Fruit fly (Drosophila melanogaster) whole organism: Measurements from ENCODE around the gene CG10026.

ENCODE experiments used
- CG8478 ChIP-seq: fragments of >200 bp; optimal IDR thresholded peaks from 2 replicates; lab custom pipeline; 2018; ENCODE audit warnings: inconsistent platforms
- Dll ChIP-seq: fragments of >200 bp; optimal IDR thresholded peaks from 2 replicates; lab custom pipeline; 2017
- EcR ChIP-seq, 2 experiments: fragments of >200 bp; optimal IDR thresholded peaks; 2 replicates each; lab custom pipeline; 2017; ENCODE audit warnings: missing biosample characterization in 2 of 2, missing genetic modification characterization in 2 of 2, missing genetic modification reagents in 2 of 2
- pan ChIP-seq: fragments of >200 bp; optimal IDR thresholded peaks from 2 replicates; lab custom pipeline; 2017
- psq ChIP-seq: fragments of >200 bp; optimal IDR thresholded peaks from 2 replicates; lab custom pipeline; 2017
- usp ChIP-seq: fragments of >200 bp; optimal IDR thresholded peaks from 2 replicates; lab custom pipeline; 2017; ENCODE audit warnings: missing biosample characterization, missing genetic modification characterization, mixed read lengths

The CG10026 gene

DNA sequence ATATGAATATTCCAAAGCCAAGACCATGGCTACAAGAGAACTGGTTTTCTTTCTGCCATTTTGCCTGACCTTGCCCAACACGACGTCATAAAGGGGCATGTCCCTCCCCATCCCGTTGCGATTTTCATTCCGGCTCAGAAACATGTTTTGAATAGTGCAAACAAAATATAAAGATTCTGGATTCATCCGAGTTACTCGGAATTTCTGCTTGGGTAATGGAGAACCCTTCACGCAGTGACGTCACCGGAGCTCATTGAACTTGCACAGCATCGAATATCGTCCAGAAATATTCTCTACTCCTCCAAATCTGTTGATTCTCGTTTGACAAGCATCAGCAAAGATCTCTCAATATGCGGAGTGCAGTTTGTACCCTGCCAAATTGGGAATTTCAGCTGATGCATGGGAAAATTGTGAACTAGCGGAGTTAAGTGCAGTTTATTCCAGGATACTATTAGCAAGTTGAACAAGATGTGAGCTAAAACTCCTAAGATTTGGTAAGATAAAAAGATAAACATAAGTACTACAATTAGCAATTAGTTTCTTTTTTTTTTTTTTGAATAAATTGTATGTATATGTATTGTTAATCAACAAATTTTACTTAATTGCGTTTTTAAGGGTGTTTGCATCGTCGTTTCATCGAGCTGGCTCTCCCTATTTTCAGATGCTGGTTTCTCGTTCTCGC lies at the start of gene CG10026:
Gene CG10026, plus strand, starts transcription at position 187 of the 682 bp plus-strand sequence.
- TF ChIP-seq EcR (GFP tag; optimal IDR thresholded peaks at IDR 0.05; lab: Kevin White, UChicago): peak in 1 of 2 experiments; percentile 93
- TF ChIP-seq CG8478: no peak

DNA sequence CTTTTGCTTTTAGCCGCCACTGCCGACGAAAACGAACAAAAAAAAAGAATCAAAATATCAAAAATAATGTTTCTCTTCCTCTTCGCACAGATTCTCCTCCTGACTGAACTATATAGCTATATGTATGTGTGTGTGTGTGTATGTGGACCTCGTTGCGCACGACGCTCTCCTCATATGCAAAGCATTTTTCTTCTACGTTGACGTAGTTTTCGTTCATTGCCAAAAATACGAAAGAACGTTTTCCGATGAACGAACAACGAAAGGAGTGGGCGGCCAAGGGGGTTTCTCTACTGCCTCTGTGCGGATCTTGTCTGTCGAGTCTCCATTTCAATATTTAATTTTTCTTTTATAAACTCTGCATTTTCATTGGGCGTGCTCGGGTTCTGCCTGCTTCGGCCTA lies 49.3 kb upstream of the CG10026 start:
- TF ChIP-seq usp (GFP tag; lab: Kevin White, UChicago) (no peak), EcR (GFP tag; optimal IDR thresholded peaks at IDR 0.05; lab: Kevin White, UChicago) (no peak), psq (lab: Kevin White, UChicago) (no peak), pan (lab: Kevin White, UChicago) (no peak), CG8478 (no peak), Dll (no peak)

DNA sequence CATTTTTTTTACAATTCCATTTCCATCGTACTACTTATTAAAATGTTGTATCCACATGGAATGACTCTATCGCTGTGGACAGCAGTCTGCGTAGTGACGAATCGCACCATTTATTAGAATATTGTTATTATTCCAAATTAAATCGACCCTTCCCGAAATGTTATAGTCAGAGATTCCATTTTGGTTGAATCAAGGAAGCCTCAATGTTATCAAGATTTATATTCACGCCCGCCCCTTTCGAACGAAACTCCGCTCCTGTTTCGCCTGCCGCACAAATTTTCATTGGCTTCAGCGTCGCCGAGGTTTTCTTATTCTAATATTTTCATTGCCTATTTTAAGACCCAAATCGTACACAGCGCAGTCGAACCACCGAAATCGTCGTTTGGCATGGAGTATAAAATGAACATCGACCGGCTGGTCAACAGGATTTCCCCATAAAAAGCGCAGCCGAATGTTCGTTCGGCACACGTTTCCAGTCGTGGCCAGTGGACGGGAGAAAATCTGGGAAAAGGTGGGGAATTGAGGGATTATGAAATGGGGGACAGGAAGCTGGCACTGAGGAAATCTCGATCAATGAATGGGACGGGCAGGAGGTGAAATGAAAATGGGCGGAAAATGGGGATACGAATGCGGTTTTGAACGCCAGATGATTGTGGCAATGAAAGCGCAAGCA lies 48.2 kb upstream of the CG10026 start:
- TF ChIP-seq Dll: no peak
- no peak for TF ChIP-seq psq (lab: Kevin White, UChicago)
- TF ChIP-seq usp (GFP tag; lab: Kevin White, UChicago): no peak
- no peak for TF ChIP-seq EcR (GFP tag; optimal IDR thresholded peaks at IDR 0.05; lab: Kevin White, UChicago)
- no peak for TF ChIP-seq CG8478
- no peak for TF ChIP-seq pan (lab: Kevin White, UChicago)

DNA sequence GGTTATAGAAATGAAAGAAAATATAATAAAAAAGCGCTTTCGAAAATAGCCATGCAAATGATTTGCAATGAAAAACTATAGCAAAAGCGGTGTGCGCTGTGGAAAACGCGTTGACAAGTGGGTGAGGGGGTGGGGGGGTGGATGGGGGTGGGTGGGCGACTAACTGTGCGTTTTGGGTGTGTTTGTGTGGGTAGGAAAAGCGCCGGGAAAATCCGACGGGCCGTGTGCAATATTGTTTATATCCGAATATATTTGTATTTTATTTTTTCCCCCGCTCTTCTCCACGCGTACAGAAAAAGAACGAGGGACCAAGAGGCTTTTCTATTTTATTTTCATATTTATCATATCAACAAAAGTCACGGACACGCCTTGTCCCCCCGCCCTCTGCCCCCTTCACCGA lies 47.6 kb upstream of the CG10026 start:
- TF ChIP-seq usp (GFP tag; lab: Kevin White, UChicago) (no peak), pan (lab: Kevin White, UChicago) (no peak), CG8478 (no peak), Dll (no peak), psq (lab: Kevin White, UChicago) (no peak), EcR (GFP tag; optimal IDR thresholded peaks at IDR 0.05; lab: Kevin White, UChicago) (no peak)

DNA sequence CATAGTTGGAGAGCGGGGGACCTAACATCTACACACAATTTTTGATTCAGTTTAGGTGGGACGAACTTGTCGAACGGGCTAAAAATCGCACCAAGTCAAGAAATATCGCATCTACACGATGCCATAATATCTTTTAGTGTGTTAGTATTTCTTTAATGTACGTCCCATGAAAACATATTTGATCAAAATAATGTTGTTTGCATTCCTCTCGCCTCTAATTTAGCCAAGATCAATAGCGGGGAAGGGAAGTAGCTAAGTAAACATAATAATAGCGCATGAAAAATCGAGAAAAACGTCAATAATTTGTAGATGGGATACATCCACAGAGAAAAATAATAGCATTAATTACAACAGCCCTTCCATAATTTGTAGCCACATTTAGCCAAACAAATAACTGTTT lies 42.1 kb upstream of the CG10026 start:
- TF ChIP-seq psq (lab: Kevin White, UChicago) (no peak), EcR (GFP tag; optimal IDR thresholded peaks at IDR 0.05; lab: Kevin White, UChicago) (no peak), CG8478 (no peak), Dll (no peak), pan (lab: Kevin White, UChicago) (no peak), usp (GFP tag; lab: Kevin White, UChicago) (no peak)

DNA sequence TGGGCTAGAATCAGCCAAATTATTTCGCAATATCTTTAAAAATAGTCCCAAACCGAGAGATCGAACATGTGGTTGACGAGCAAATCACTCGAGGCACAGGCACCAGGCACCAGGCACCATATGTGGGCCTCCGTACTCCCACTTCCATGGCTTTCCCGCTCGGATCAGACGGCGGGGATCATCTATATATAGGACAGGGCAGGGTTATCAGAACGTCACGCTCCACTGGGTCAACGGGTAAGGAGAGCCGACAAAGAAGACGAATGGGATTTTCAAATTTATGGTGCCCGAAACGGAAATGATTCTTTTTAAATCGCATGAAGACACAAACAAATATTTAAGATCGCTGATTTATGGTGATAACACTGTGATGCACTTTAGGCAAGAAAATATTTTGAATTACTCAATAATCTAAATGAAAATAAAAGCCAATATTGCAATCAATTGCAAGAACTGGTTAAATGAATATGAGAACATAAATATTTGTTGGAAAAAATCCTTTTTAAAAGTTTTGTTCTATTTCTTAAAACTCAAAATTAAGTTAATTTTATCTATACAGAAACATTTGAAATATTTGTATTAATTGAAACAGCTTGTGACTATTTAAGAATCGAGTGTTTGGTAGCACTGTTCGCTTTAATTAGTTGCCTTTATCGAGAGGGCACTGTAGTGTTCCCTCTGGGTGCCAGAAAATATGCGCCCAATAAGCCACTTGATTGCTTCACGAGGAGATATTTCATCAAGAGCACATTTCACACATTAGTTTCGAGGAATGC lies 40.8 kb upstream of the CG10026 start:
- TF ChIP-seq EcR (GFP tag; optimal IDR thresholded peaks at IDR 0.05; lab: Kevin White, UChicago): no peak
- no peak for TF ChIP-seq pan (lab: Kevin White, UChicago)
- TF ChIP-seq CG8478: no peak
- TF ChIP-seq Dll: no peak
- TF ChIP-seq psq (lab: Kevin White, UChicago): no peak
- no peak for TF ChIP-seq usp (GFP tag; lab: Kevin White, UChicago)

DNA sequence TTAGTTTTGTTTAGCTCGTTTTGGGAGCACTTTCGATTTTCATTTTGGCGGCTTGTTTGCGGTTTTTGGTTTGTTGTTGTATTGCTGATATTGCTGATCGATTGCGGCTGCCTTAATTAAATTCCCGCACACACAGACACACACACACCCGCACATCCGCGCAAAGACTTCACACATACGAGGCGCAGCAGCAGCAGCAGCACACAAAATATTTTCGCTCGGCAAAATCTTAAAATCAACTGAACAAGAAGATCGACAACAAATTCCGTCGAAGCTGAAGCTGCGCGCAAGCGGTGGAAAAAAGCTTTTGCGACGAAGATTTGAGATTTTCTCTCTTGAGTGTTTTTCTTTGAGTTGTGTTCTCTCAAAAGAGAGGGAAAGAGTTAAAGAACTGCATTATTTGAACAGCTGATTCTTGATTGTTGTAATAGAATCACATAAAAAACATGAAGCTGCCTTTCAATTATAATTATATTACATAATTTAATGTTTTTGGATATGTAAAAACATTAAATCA lies 39.8 kb upstream of the CG10026 start:
- no peak for TF ChIP-seq EcR (GFP tag; optimal IDR thresholded peaks at IDR 0.05; lab: Kevin White, UChicago)
- no peak for TF ChIP-seq psq (lab: Kevin White, UChicago)
- no peak for TF ChIP-seq CG8478

DNA sequence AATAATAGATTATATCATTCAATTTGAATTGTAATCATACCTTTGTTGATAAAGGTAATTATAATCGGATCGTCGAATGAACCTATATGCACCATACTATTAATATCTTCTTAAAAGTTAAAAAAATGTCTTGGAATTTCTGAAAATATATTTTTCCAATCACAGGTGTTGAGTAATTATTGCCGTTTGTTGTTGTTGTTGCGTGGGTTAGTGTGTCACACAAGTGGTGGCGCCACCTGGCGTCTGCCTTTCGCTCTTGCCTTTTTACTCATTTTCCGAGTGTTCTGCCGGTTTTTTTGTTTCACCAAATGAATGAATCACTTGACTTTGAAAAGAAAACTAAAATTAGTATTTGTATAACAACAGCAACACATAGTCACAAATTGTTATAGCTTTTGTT lies 38.9 kb upstream of the CG10026 start:
- no peak for TF ChIP-seq CG8478
- no peak for TF ChIP-seq Dll
- no peak for TF ChIP-seq usp (GFP tag; lab: Kevin White, UChicago)
- no peak for TF ChIP-seq pan (lab: Kevin White, UChicago)
- no peak for TF ChIP-seq psq (lab: Kevin White, UChicago)
- no peak for TF ChIP-seq EcR (GFP tag; optimal IDR thresholded peaks at IDR 0.05; lab: Kevin White, UChicago)

DNA sequence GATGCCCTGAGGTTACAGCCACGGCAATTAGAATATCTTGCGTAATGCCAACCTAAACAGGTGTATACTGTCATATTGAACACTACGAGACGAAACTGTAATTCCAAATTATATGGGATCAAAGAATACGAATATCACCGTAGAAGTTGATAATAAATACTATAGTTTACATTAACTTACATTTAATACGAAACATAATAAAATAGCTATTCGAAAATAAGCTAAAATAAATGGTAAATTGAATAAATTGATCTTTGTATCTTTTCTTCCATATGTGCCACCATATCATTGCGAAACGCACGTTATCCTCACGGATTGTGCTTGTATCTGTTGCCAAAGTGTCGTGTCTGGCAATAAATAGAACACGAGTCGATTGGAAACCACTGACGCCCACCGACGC lies 38.2 kb upstream of the CG10026 start:
- TF ChIP-seq Dll: no peak
- no peak for TF ChIP-seq usp (GFP tag; lab: Kevin White, UChicago)
- no peak for TF ChIP-seq EcR (GFP tag; optimal IDR thresholded peaks at IDR 0.05; lab: Kevin White, UChicago)
- TF ChIP-seq CG8478: no peak

DNA sequence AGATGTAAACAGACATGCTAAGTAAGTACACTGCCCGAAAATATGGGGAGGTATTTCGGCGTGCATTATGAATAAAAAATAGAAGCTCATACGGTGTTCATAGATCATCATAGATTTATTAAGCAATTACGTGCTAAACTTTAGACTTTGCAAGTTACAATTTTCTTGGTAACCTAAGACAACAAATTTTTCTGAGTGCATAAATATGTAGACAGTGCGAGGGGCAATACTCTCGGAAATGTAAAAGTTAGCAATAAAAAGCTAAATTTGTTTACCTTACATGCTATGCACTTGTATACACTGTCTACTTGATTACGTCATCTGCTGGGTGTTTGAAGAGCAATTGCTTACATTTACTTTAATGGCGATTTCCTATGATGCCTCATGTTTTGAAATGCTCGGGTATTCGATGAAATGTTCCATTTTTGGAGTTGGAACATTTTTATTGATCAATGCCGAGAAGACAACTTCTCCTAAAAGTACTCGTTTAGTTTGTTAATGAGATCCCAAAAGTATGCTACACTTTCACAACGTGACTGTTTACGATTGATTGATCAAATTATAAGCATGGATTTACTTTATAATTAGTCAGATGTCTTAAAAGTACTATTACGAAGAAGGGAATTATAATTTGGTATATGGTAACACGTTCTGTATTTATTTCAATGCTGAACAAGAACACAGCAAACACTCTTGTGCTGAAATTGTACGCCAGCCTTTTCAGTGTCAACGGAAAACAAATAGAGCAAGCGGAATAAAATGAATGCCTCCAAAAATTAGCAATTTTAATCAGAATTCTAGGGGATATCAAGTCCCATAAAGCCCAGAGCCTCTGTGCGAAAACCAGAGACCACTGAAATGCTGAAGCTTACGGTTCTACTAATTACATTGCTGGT lies 37.2 kb upstream of the CG10026 start, which contains the start of gene Lectin-galC1:
Gene Lectin-galC1, plus strand, starts transcription at position 846 of the 896 bp plus-strand sequence.
- TF ChIP-seq CG8478 (no peak), EcR (GFP tag; optimal IDR thresholded peaks at IDR 0.05; lab: Kevin White, UChicago) (no peak), pan (lab: Kevin White, UChicago) (no peak), Dll (no peak), psq (lab: Kevin White, UChicago) (no peak)

DNA sequence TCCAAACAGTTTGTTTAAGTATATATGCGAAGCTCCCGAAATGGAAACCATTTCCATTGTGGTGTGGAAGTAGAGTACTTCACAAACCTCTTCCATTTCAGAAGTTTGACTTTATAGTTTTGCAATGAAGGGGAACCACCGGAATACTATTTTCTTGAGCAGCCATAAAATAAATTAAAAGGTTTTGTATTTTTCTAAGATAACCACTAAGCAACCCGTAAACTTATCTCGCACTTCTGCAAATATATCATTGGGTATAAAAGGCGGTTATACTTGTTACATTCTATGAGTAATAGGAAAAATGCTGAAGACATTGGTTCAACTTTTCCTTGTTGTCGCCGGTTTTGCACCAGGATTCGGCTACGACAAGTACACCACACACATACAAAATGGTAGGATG lies 36.0 kb upstream of the CG10026 start, which contains the start of gene lectin-37Da:
Gene lectin-37Da, plus strand, starts transcription at position 301 of the 400 bp plus-strand sequence.
- TF ChIP-seq pan (lab: Kevin White, UChicago) (no peak), usp (GFP tag; lab: Kevin White, UChicago) (no peak)
